Fruit fly (Drosophila melanogaster) whole organism, wandering third instar larva: ENCODE results near the gene hry.

Experiments used
- Abd-B ChIP-seq: fragments of >200 bp; optimal IDR thresholded peaks from 2 replicates; lab custom pipeline; 2017; ENCODE audit warnings: missing biosample characterization, missing genetic modification characterization
- CG32264 ChIP-seq: fragments of 200-800 bp; sonication (Bioruptor generic); optimal IDR thresholded peaks from 2 replicates; lab custom pipeline; 2016; ENCODE audit warnings: missing biosample characterization, missing genetic modification characterization
- CG9705 ChIP-seq: fragments of 200-800 bp; sonication (Bioruptor generic); optimal IDR thresholded peaks from 2 replicates; lab custom pipeline; 2018; ENCODE audit warnings: missing biosample characterization, mild to moderate bottlenecking, missing genetic modification characterization
- CrebA ChIP-seq: fragments of 200-800 bp; sonication (Bioruptor generic); optimal IDR thresholded peaks from 2 replicates; lab custom pipeline; 2016; ENCODE audit warnings: missing biosample characterization, mild to moderate bottlenecking, missing genetic modification characterization, borderline replicate concordance
- Dfd ChIP-seq: fragments of >200 bp; optimal IDR thresholded peaks from 2 replicates; lab custom pipeline; 2017; ENCODE audit warnings: missing biosample characterization, missing genetic modification characterization
- Dif ChIP-seq: fragments of 200-275, 200-300 bp; sonication (Bioruptor generic); optimal IDR thresholded peaks from 2 replicates; lab custom pipeline; 2018; ENCODE audit warnings: missing biosample characterization, missing genetic modification characterization; ENCODE audit not compliant: partially characterized antibody
- GATAd ChIP-seq: sonication (Bioruptor generic); optimal IDR thresholded peaks from 2 replicates; lab custom pipeline; 2016; ENCODE audit warnings: missing biosample characterization, missing genetic modification characterization
- HLH106 ChIP-seq: fragments of 200-800 bp; optimal IDR thresholded peaks from 3 replicates; lab custom pipeline; 2019; ENCODE audit warnings: missing biosample characterization, mild to moderate bottlenecking, missing genetic modification characterization, moderate library complexity
- Hnf4 ChIP-seq: fragments of 200-800 bp; sonication (Bioruptor generic); optimal IDR thresholded peaks from 2 replicates; lab custom pipeline; 2016; ENCODE audit warnings: missing biosample characterization, mild to moderate bottlenecking, missing genetic modification characterization
- Hr78 ChIP-seq: fragments of >200 bp; optimal IDR thresholded peaks from 2 replicates; lab custom pipeline; 2017; ENCODE audit warnings: missing biosample characterization, missing genetic modification characterization
- Hr83 ChIP-seq: fragments of 200-300 bp; sonication (Bioruptor generic); optimal IDR thresholded peaks from 2 replicates; lab custom pipeline; 2016; ENCODE audit warnings: missing biosample characterization, mild to moderate bottlenecking, missing genetic modification characterization, moderate library complexity; ENCODE audit not compliant: poor library complexity, severe bottlenecking
- Jra ChIP-seq: sonication (Bioruptor generic); optimal IDR thresholded peaks from 2 replicates; lab custom pipeline; 2016; ENCODE audit warnings: missing biosample characterization, missing genetic modification characterization
- Mio ChIP-seq: sonication (Bioruptor generic); optimal IDR thresholded peaks from 2 replicates; lab custom pipeline; 2016; ENCODE audit warnings: missing biosample characterization, missing genetic modification characterization
- Myc ChIP-seq: fragments of >200 bp; optimal IDR thresholded peaks from 2 replicates; lab custom pipeline; 2017
- N ChIP-seq: fragments of >200 bp; optimal IDR thresholded peaks from 2 replicates; lab custom pipeline; 2018; ENCODE audit warnings: missing biosample characterization, missing external identifiers, missing genetic modification characterization
- OdsH ChIP-seq: fragments of 200-800 bp; sonication (Bioruptor generic); optimal IDR thresholded peaks from 2 replicates; lab custom pipeline; 2016; ENCODE audit warnings: missing biosample characterization, mild to moderate bottlenecking, missing genetic modification characterization
- Rel ChIP-seq, 2 experiments: fragments of 200-800 bp; sonication (Bioruptor generic) in 1 of 2; optimal IDR thresholded peaks; 2 replicates in 1 of 2; 3 replicates in 1 of 2; lab custom pipeline; 2016 to 2019; ENCODE audit warnings: mild to moderate bottlenecking in 2 of 2, missing biosample characterization in 2 of 2, missing genetic modification characterization in 2 of 2, moderate library complexity in 1 of 2
- Sp1 ChIP-seq: fragments of 200-800 bp; sonication (Bioruptor generic); optimal IDR thresholded peaks from 3 replicates; lab custom pipeline; 2019; ENCODE audit warnings: missing biosample characterization, mild to moderate bottlenecking, missing genetic modification characterization, moderate library complexity
- Vsx2 ChIP-seq: fragments of 200-300, 225-300 bp; sonication (Bioruptor generic); optimal IDR thresholded peaks from 2 replicates; lab custom pipeline; 2018; ENCODE audit warnings: missing biosample characterization, missing genetic modification characterization; ENCODE audit not compliant: partially characterized antibody
- br ChIP-seq: fragments of 200-800 bp; sonication (Bioruptor generic); optimal IDR thresholded peaks from 2 replicates; lab custom pipeline; 2016; ENCODE audit warnings: missing biosample characterization, missing genetic modification characterization
- brk ChIP-seq: fragments of 200-800 bp; sonication (Bioruptor generic); optimal IDR thresholded peaks from 2 replicates; lab custom pipeline; 2016; ENCODE audit warnings: missing biosample characterization, mild to moderate bottlenecking, missing genetic modification characterization
- dl ChIP-seq, 2 experiments: fragments of 175-275, 200-275 bp in 1 of 2; fragments of 200-275 bp in 1 of 2; sonication (Bioruptor generic); optimal IDR thresholded peaks; lab custom pipeline; 2018; ENCODE audit warnings: mild to moderate bottlenecking in 2 of 2, missing biosample characterization in 2 of 2, missing genetic modification characterization in 2 of 2, moderate library complexity in 2 of 2; ENCODE audit not compliant: partially characterized antibody in 2 of 2, insufficient read depth in 1 of 2
- dmrt93B ChIP-seq: fragments of 200-800 bp; sonication (Bioruptor generic); optimal IDR thresholded peaks from 2 replicates; lab custom pipeline; 2018; ENCODE audit warnings: missing biosample characterization, mild to moderate bottlenecking, missing genetic modification characterization
- dsf ChIP-seq: sonication (Bioruptor generic); optimal IDR thresholded peaks from 2 replicates; lab custom pipeline; 2016; ENCODE audit warnings: missing biosample characterization, missing genetic modification characterization, borderline replicate concordance
- ey ChIP-seq: fragments of 200-800 bp; sonication (Bioruptor generic); optimal IDR thresholded peaks from 2 replicates; lab custom pipeline; 2016; ENCODE audit warnings: missing biosample characterization, missing genetic modification characterization
- foxo ChIP-seq, 2 experiments: fragments of 200-800 bp; sonication (Bioruptor generic); optimal IDR thresholded peaks; 2 replicates in 1 of 2; 3 replicates in 1 of 2; lab custom pipeline; 2016 to 2017; ENCODE audit warnings: missing biosample characterization in 2 of 2, missing genetic modification characterization in 2 of 2
- fru ChIP-seq: fragments of 200-800 bp; sonication (Bioruptor generic); optimal IDR thresholded peaks from 3 replicates; lab custom pipeline; 2016; ENCODE audit warnings: missing biosample characterization, mild to moderate bottlenecking, missing genetic modification characterization
- h ChIP-seq: fragments of 200-800 bp; sonication (Bioruptor generic); optimal IDR thresholded peaks from 3 replicates; lab custom pipeline; 2016; ENCODE audit warnings: missing biosample characterization, mild to moderate bottlenecking, missing genetic modification characterization
- jim ChIP-seq: fragments of 175-275, 200-325 bp; sonication (Bioruptor generic); optimal IDR thresholded peaks from 2 replicates; lab custom pipeline; 2016; ENCODE audit warnings: missing biosample characterization, mild to moderate bottlenecking, missing genetic modification characterization
- lola ChIP-seq: fragments of >200 bp; optimal IDR thresholded peaks from 2 replicates; lab custom pipeline; 2017; ENCODE audit warnings: missing biosample characterization, missing genetic modification characterization
- pan ChIP-seq: fragments of >200 bp; optimal IDR thresholded peaks from 2 replicates; lab custom pipeline; 2017
- psq ChIP-seq: fragments of 200-800 bp; sonication (Bioruptor generic); optimal IDR thresholded peaks from 3 replicates; lab custom pipeline; 2017; ENCODE audit warnings: missing biosample characterization, mild to moderate bottlenecking, missing genetic modification characterization, moderate library complexity
- rgr ChIP-seq: fragments of 200-800 bp; sonication (Bioruptor generic); optimal IDR thresholded peaks from 3 replicates; lab custom pipeline; 2016; ENCODE audit warnings: missing biosample characterization, mild to moderate bottlenecking, missing genetic modification characterization
- sage ChIP-seq: fragments of 200-800 bp; sonication (Bioruptor generic); optimal IDR thresholded peaks from 2 replicates; lab custom pipeline; 2016; ENCODE audit warnings: missing biosample characterization, mild to moderate bottlenecking, missing genetic modification characterization
- sv ChIP-seq: fragments of 200-800 bp; sonication (Bioruptor generic); optimal IDR thresholded peaks from 3 replicates; lab custom pipeline; 2016; ENCODE audit warnings: missing biosample characterization, missing genetic modification characterization
- tai ChIP-seq: sonication (Bioruptor generic); optimal IDR thresholded peaks from 2 replicates; lab custom pipeline; 2016; ENCODE audit warnings: missing biosample characterization, missing genetic modification characterization
- usp ChIP-seq: fragments of >200 bp; optimal IDR thresholded peaks from 2 replicates; lab custom pipeline; 2017; ENCODE audit warnings: missing biosample characterization, missing genetic modification characterization
- woc ChIP-seq: sonication (Bioruptor generic); optimal IDR thresholded peaks from 2 replicates; lab custom pipeline; 2016; ENCODE audit warnings: missing biosample characterization, mild to moderate bottlenecking, missing genetic modification characterization

The hry gene

dm6 chr3L:8701697-8702349 is 26.3 kb downstream of the hry start (continued):
- TF ChIP-seq ey (no peak), OdsH (GFP tag; lab: Kevin White, UChicago) (peak; percentile 55), Myc (no peak), CG9705 (GFP tag; lab: Kevin White, UChicago) (peak; percentile 13), h (GFP tag; lab: Kevin White, UChicago) (peak; percentile 27)

DNA sequence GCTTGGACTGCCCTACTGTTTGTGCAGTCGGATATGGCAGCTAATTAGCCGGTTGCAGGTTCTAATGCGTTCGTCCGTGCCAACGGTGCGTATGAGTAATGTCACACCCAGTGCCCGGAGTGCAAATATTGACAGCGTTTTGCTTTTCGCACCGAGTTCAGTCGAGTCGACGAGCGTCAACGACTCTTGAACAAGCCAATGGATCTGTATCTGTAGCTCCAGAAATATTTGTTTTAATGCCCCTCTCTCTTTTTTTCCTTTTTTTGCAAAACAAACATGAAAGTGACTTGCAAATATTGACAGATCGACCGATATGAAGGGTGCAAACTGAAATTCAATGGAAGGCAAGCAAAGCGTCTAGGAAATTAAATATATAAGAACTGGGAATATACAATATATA is 26.9 kb downstream of the hry start:
- TF ChIP-seq woc (GFP tag; lab: Kevin White, UChicago) = peak; percentile 28
- TF ChIP-seq sv (GFP tag; lab: Kevin White, UChicago) = no peak
- TF ChIP-seq foxo (GFP tag; optimal IDR thresholded peaks at IDR 0.05; lab: Kevin White, UChicago) = peak in 1 of 2 experiments; percentile 84
- TF ChIP-seq psq (GFP tag; lab: Kevin White, UChicago) = peak; percentile 83
- no peak for TF ChIP-seq N (GFP tag; lab: Kevin White, UChicago)
- TF ChIP-seq Rel (GFP tag; optimal IDR thresholded peaks at IDR 0.05; lab: Kevin White, UChicago) = peak; percentile 83
- TF ChIP-seq Rel (tag; optimal IDR thresholded peaks at IDR 0.05; lab: Kevin White, UChicago) = peak; percentile 71
- TF ChIP-seq sage = peak; percentile 88
- TF ChIP-seq ey = peak; percentile 68
- TF ChIP-seq tai = peak; percentile 91
- no peak for TF ChIP-seq Hr78 (GFP tag; lab: Kevin White, UChicago)
- TF ChIP-seq brk (GFP tag; lab: Kevin White, UChicago) = peak; percentile 93
- peak; percentile 98 for TF ChIP-seq rgr (GFP tag; lab: Kevin White, UChicago)
- peak; percentile 97 for TF ChIP-seq h (GFP tag; lab: Kevin White, UChicago)
- peak; percentile 91 for TF ChIP-seq GATAd (GFP tag; lab: Kevin White, UChicago)
- peak; percentile 89 for TF ChIP-seq CG32264 (GFP tag; lab: Kevin White, UChicago)
- peak; percentile 91 for TF ChIP-seq br (GFP tag; lab: Kevin White, UChicago)
- TF ChIP-seq Hr83 (GFP tag; lab: Kevin White, UChicago) = peak; percentile 100
- TF ChIP-seq jim (GFP tag; lab: Kevin White, UChicago) = peak; percentile 97
- no peak for TF ChIP-seq Dif (GFP tag; lab: Kevin White, UChicago)
- TF ChIP-seq HLH106 = peak; percentile 65
- TF ChIP-seq pan = no peak
- TF ChIP-seq OdsH (GFP tag; lab: Kevin White, UChicago) = peak; percentile 97
- TF ChIP-seq Sp1 = peak; percentile 85
- TF ChIP-seq Hnf4 (GFP tag; lab: Kevin White, UChicago) = peak; percentile 97
- TF ChIP-seq usp (GFP tag; lab: Kevin White, UChicago) = no peak
- TF ChIP-seq Jra = peak; percentile 90
- peak; percentile 78 for TF ChIP-seq dmrt93B (GFP tag; lab: Kevin White, UChicago)
- peak; percentile 50 for TF ChIP-seq CrebA (GFP tag; lab: Kevin White, UChicago)
- TF ChIP-seq Myc = no peak
- peak; percentile 80 for TF ChIP-seq fru
- no peak for TF ChIP-seq lola (GFP tag; lab: Kevin White, UChicago)
- TF ChIP-seq Vsx2 = no peak
- TF ChIP-seq Abd-B (GFP tag; lab: Kevin White, UChicago) = no peak
- peak; percentile 93 for TF ChIP-seq dsf
- no peak for TF ChIP-seq dl (GFP tag; optimal IDR thresholded peaks at IDR 0.05; lab: Kevin White, UChicago; ENCODE audit: insufficient read depth in 1 of 2, partially characterized antibody in 2 of 2)
- no peak for TF ChIP-seq Dfd
- peak; percentile 66 for TF ChIP-seq Mio (GFP tag; lab: Kevin White, UChicago)
- peak; percentile 83 for TF ChIP-seq CG9705 (GFP tag; lab: Kevin White, UChicago)
- TF ChIP-seq, all 38 proteins: peak for 26
